Worm (Caenorhabditis elegans): ENCODE results near the gene nas-7.

DNA sequence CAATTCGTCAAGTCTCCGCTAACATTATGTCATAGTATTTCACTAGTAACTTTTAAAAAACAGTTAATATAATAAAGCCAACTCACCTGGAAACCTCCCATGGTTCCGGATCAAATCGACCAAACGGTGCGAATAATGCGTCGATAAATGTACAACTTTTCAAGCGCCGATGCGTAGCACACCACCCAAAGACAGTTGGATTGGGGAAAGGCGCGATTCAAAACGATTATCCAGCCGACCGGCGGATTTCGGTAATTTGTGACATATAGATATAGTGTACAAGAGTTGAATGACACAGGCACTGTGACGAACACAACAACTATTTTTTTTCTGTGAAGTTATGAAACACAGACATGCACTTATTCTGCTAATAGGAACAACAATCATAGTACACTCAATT lies 31.7 kb upstream of the nas-7 start, which contains the start of gene kcc-3:
- no peak for TF ChIP-seq ces-1 (GFP tag; optimal IDR thresholded peaks at IDR 0.05)
- no peak for TF ChIP-seq nhr-28 (tag; optimal IDR thresholded peaks at IDR 0.05)
- TF ChIP-seq ham-2 (GFP tag; optimal IDR thresholded peaks at IDR 0.05) = no peak
- TF ChIP-seq lsy-2 (tag; optimal IDR thresholded peaks at IDR 0.05) = no peak
- no peak for TF ChIP-seq nhr-12 (tag; optimal IDR thresholded peaks at IDR 0.05)
- no peak for TF ChIP-seq mep-1 (tag; optimal IDR thresholded peaks at IDR 0.05)
- no peak for TF ChIP-seq nhr-237 (tag; optimal IDR thresholded peaks at IDR 0.05)

Measured in whole organism, mixed stage, embryonic.